Fruit fly (Drosophila melanogaster): ENCODE measurements around the gene stai.

stai gene

dm6 chr2L:6070656-6071231 is 29.4 kb upstream of the stai start, which contains the start of the genes CG9154 and Kr-h2 (continued):
- TF ChIP-seq HHEX (GFP tag; optimal IDR thresholded peaks at IDR 0.05) (no peak), CG42726 (GFP tag; IDR thresholded peaks at IDR 0.05; ENCODE audit: partially characterized antibody) (peak; percentile 69), al (GFP tag; IDR thresholded peaks at IDR 0.05) (no peak), Dbx (GFP tag; IDR thresholded peaks at IDR 0.05) (no peak), az2 (GFP tag; optimal IDR thresholded peaks at IDR 0.05) (no peak), salm (tag; optimal IDR thresholded peaks at IDR 0.05) (no peak), maf-S (GFP tag; optimal IDR thresholded peaks at IDR 0.05) (no peak), CG6272 (GFP tag; IDR thresholded peaks at IDR 0.05) (no peak), Chrac-16 (GFP tag; optimal IDR thresholded peaks at IDR 0.05) (peak; percentile 3), CG2129 (GFP tag; IDR thresholded peaks at IDR 0.05; ENCODE audit: partially characterized antibody) (peak; percentile 32; the same call in 1 of the 2 replicates), tio (GFP tag; optimal IDR thresholded peaks at IDR 0.05) (no peak), klu (GFP tag; IDR thresholded peaks at IDR 0.05) (no peak), knrl (GFP tag; IDR thresholded peaks at IDR 0.05; ENCODE audit: partially characterized antibody) (peak; percentile 77), corto (GFP tag; optimal IDR thresholded peaks at IDR 0.05) (no peak), Max (GFP tag; optimal IDR thresholded peaks at IDR 0.05) (peak; percentile 14), gsb (GFP tag; IDR thresholded peaks at IDR 0.05) (no peak), BEAF-32 (GFP tag; optimal IDR thresholded peaks at IDR 0.05) (peak; percentile 73), CG18262 (tag; optimal IDR thresholded peaks at IDR 0.05) (peak; percentile 42), Dll (GFP tag; IDR thresholded peaks at IDR 0.05; ENCODE audit: partially characterized antibody) (peak; percentile 66; the same call in 2 of the 4 replicates), Ada2b (GFP tag; IDR thresholded peaks at IDR 0.05) (no peak), nerfin-1 (tag; optimal IDR thresholded peaks at IDR 0.05) (no peak), tup (GFP tag; optimal IDR thresholded peaks at IDR 0.05) (no peak), trh (GFP tag; optimal IDR thresholded peaks at IDR 0.05) (no peak), D19A (tag; optimal IDR thresholded peaks at IDR 0.05) (no peak), unpg (GFP tag; optimal IDR thresholded peaks at IDR 0.05) (peak; percentile 1), Atf3 (GFP tag; optimal IDR thresholded peaks at IDR 0.05) (no peak), ara (GFP tag; IDR thresholded peaks at IDR 0.05) (no peak), zfh2 (GFP tag; optimal IDR thresholded peaks at IDR 0.05) (peak; percentile 53), dimm (GFP tag; IDR thresholded peaks at IDR 0.05) (no peak), CG12071 (GFP tag; optimal IDR thresholded peaks at IDR 0.05) (no peak), nau (GFP tag; optimal IDR thresholded peaks at IDR 0.05) (no peak), cad (GFP tag; optimal IDR thresholded peaks at IDR 0.05) (no peak), CG4730 (GFP tag; IDR thresholded peaks at IDR 0.05) (no peak), run (tag; optimal IDR thresholded peaks at IDR 0.05) (no peak), Fer2 (tag; optimal IDR thresholded peaks at IDR 0.05) (peak; percentile 37), Lim3 (GFP tag; IDR thresholded peaks at IDR 0.05) (no peak), Hr51 (GFP tag; optimal IDR thresholded peaks at IDR 0.05) (peak in 1 of 2 experiments; percentile 3), Ets97D (GFP tag; optimal IDR thresholded peaks at IDR 0.05) (peak; percentile 78), CG32772 (GFP tag; IDR thresholded peaks at IDR 0.05) (no peak), Gug (GFP tag; IDR thresholded peaks at IDR 0.05) (no peak), HLH3B (GFP tag; IDR thresholded peaks at IDR 0.05) (no peak), Tbp (GFP tag; optimal IDR thresholded peaks at IDR 0.05) (no peak), CG32767 (GFP tag; IDR thresholded peaks at IDR 0.05) (no peak), dysf (GFP tag; IDR thresholded peaks at IDR 0.05) (peak; percentile 32; the same call in 1 of the 3 replicates), CG7271 (tag; optimal IDR thresholded peaks at IDR 0.05) (no peak), CG10274 (GFP tag; optimal IDR thresholded peaks at IDR 0.05) (no peak), dmrt11E (tag; optimal IDR thresholded peaks at IDR 0.05) (peak; percentile 11), CG6765 (GFP tag; optimal IDR thresholded peaks at IDR 0.05) (no peak), CG9797 (GFP tag; optimal IDR thresholded peaks at IDR 0.05) (peak; percentile 15), CG8359 (GFP tag; optimal IDR thresholded peaks at IDR 0.05; ENCODE audit: borderline replicate concordance) (no peak), sim (GFP tag; IDR thresholded peaks at IDR 0.05) (no peak)

All from whole organism, embryonic.